Worm (Caenorhabditis elegans): Measurements from ENCODE around the gene spig-5.

Gene spig-5

DNA sequence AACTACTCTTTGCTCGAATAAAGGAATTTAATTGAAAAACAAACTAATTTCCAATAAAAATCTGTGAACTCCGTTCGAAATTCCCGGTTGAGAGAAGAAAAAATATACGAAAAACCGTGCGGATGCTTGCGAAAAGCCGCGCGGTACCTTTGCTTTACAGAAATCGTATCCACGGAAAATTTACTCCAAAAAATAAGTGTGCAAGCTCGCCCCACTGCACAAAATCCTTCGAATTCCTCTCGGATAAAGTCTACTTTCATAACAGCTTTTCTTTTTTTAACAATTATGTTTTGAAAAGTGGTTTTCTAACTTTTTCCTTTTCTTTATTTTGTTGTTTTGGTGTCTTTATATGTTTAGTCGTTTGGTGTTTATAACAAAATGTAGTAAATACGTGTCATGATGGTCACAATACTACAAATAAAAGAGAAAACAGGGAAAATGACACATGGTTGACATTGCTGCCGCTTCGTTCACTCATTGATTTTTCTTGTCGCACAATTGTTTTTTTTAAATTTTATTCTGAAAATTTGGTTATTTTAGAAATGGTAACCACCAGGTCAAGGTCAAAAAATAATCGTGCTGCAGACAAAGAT is 39.1 kb downstream of the spig-5 start, which contains the start of gene cept-2 (continued):
- peak; percentile 97 for TF ChIP-seq nhr-23 (tag; optimal IDR thresholded peaks at IDR 0.05)
- peak; percentile 88 for TF ChIP-seq lin-39 (tag; optimal IDR thresholded peaks at IDR 0.05)
- no peak for TF ChIP-seq nhr-237 (tag; optimal IDR thresholded peaks at IDR 0.05)
- no peak for TF ChIP-seq hmg-11 (tag; optimal IDR thresholded peaks at IDR 0.05)

ce11 chrV:14350498-14350897 is 42.2 kb downstream of the spig-5 start:
- TF ChIP-seq ceh-28 (tag; optimal IDR thresholded peaks at IDR 0.05) (no peak), hmg-11 (tag; optimal IDR thresholded peaks at IDR 0.05) (no peak), unc-62 (GFP tag; optimal IDR thresholded peaks at IDR 0.05) (no peak), jun-1 (tag; optimal IDR thresholded peaks at IDR 0.05) (no peak), skn-1 (tag; optimal IDR thresholded peaks at IDR 0.05) (no peak), egl-5 (tag; optimal IDR thresholded peaks at IDR 0.05) (no peak), ceh-9 (tag; optimal IDR thresholded peaks at IDR 0.05) (no peak), fos-1 (tag; optimal IDR thresholded peaks at IDR 0.05) (no peak), ceh-82 (tag; optimal IDR thresholded peaks at IDR 0.05) (no peak)

DNA sequence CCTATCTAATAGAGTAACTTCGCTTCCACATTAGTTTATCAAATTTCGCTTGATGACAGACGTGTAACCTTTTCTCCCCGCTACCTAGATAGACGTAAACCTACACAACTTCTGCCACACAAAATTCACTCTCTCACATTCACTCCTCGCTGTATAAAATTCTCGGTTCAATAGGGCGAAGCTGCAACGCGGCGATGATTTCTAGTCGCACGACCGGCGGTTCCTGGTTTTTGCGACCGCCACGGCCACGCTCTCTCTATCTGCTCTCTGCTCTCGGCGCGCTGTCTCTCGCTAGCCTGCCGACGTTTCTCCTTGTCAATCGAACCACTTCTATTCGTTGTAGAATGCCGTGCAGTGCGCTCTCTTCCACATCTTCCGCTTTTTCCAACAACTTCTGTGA is 42.7 kb downstream of the spig-5 start:
- no peak for TF ChIP-seq mdl-1 (tag; optimal IDR thresholded peaks at IDR 0.05)
- peak; percentile 89 for TF ChIP-seq snpc-4 (tag; optimal IDR thresholded peaks at IDR 0.05)
- TF ChIP-seq pqm-1 (tag; optimal IDR thresholded peaks at IDR 0.05): peak; percentile 26
- peak; percentile 64 for TF ChIP-seq skn-1 (tag; optimal IDR thresholded peaks at IDR 0.05)
- TF ChIP-seq hmg-11 (tag; optimal IDR thresholded peaks at IDR 0.05): peak; percentile 92
- TF ChIP-seq elt-2 (tag; optimal IDR thresholded peaks at IDR 0.05): peak; percentile 82
- no peak for TF ChIP-seq nhr-28 (tag; optimal IDR thresholded peaks at IDR 0.05)
- peak; percentile 87 for TF ChIP-seq nfya-1 (tag; optimal IDR thresholded peaks at IDR 0.05; ENCODE audit: insufficient read depth)
- no peak for TF ChIP-seq ztf-4 (tag; optimal IDR thresholded peaks at IDR 0.05)
- TF ChIP-seq pha-4 (tag; optimal IDR thresholded peaks at IDR 0.05): peak; percentile 68
- TF ChIP-seq ama-1 (optimal IDR thresholded peaks at IDR 0.05): peak; percentile 50
- TF ChIP-seq lsy-12 (tag; optimal IDR thresholded peaks at IDR 0.05): peak; percentile 76
- peak; percentile 96 for TF ChIP-seq lin-15B (tag; optimal IDR thresholded peaks at IDR 0.05)
- peak; percentile 25 for TF ChIP-seq ceh-16 (tag; optimal IDR thresholded peaks at IDR 0.05)
- peak; percentile 86 for TF ChIP-seq nhr-25 (tag; optimal IDR thresholded peaks at IDR 0.05)
- peak; percentile 19 for TF ChIP-seq tbx-2 (tag; optimal IDR thresholded peaks at IDR 0.05)
- TF ChIP-seq nhr-43 (tag; optimal IDR thresholded peaks at IDR 0.05; ENCODE audit: poor library complexity, severe bottlenecking): peak; percentile 46
- peak in 1 of 3 experiments; percentile 11 for TF ChIP-seq elt-3 (tag; optimal IDR thresholded peaks at IDR 0.05)
- TF ChIP-seq mml-1 (tag; optimal IDR thresholded peaks at IDR 0.05): no peak
- no peak for TF ChIP-seq nhr-11 (tag; optimal IDR thresholded peaks at IDR 0.05)
- TF ChIP-seq lin-39 (tag; optimal IDR thresholded peaks at IDR 0.05): peak; percentile 94
- no peak for TF ChIP-seq eor-1 (tag; optimal IDR thresholded peaks at IDR 0.05)
- peak; percentile 74 for TF ChIP-seq nhr-23 (tag; optimal IDR thresholded peaks at IDR 0.05)
- peak; percentile 60 for TF ChIP-seq jun-1 (tag; optimal IDR thresholded peaks at IDR 0.05)
- TF ChIP-seq ceh-28 (tag; optimal IDR thresholded peaks at IDR 0.05): no peak
- peak; percentile 10 for TF ChIP-seq fkh-10 (GFP tag; optimal IDR thresholded peaks at IDR 0.05)

DNA sequence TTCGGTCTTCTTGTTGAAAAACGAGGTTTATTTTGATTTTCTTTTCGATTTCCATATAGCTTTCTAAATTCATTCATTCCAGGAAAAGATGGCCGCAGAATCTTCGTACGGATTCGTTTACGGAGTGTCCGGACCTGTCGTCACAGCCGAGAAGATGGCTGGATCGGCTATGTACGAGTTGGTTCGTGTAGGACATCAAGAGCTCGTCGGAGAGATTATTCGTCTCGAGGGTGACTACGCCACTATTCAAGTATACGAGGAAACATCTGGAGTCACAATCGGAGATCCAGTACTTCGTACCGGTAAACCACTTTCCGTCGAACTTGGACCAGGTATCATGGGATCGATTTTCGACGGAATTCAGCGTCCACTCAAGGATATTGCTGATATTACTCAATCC is 43.4 kb downstream of the spig-5 start, which contains the start of gene vha-13:
Gene vha-13 (plus strand): TSS at position 81 of the 400 bp plus-strand sequence.
- TF ChIP-seq ceh-16 (tag; optimal IDR thresholded peaks at IDR 0.05) (no peak), jun-1 (tag; optimal IDR thresholded peaks at IDR 0.05) (no peak), fkh-10 (GFP tag; optimal IDR thresholded peaks at IDR 0.05) (no peak), lsy-12 (tag; optimal IDR thresholded peaks at IDR 0.05) (no peak), mml-1 (tag; optimal IDR thresholded peaks at IDR 0.05) (no peak)

- TF ChIP-seq ztf-11 (tag; optimal IDR thresholded peaks at IDR 0.05) (no peak), mdl-1 (tag; optimal IDR thresholded peaks at IDR 0.05) (no peak)
These were observed 43.8 kb downstream of the spig-5 start for ce11 chrV:14352032-14352431.
